Worm (Caenorhabditis elegans): Measurements from ENCODE around the gene copd-1.
A peak's percentile ranks its signal among the peaks of the same experiment; 100 is the strongest.

Gene copd-1

ce11 chrIII:6624872-6625271 is at the start of gene copd-1:
Gene copd-1 (minus strand): TSS chrIII:6624972.
- TF ChIP-seq egl-27 (tag; optimal IDR thresholded peaks at IDR 0.05) (no peak), lin-39 (tag; optimal IDR thresholded peaks at IDR 0.05) (no peak), lsy-12 (tag; optimal IDR thresholded peaks at IDR 0.05) (no peak), eor-1 (tag; optimal IDR thresholded peaks at IDR 0.05) (no peak), ztf-4 (tag; optimal IDR thresholded peaks at IDR 0.05) (no peak), nhr-25 (tag; optimal IDR thresholded peaks at IDR 0.05) (no peak), tbx-2 (tag; optimal IDR thresholded peaks at IDR 0.05) (no peak), nhr-77 (tag; optimal IDR thresholded peaks at IDR 0.05) (no peak), hmg-11 (tag; optimal IDR thresholded peaks at IDR 0.05) (no peak), nhr-237 (tag; optimal IDR thresholded peaks at IDR 0.05) (no peak), fos-1 (tag; optimal IDR thresholded peaks at IDR 0.05) (no peak), zag-1 (tag; optimal IDR thresholded peaks at IDR 0.05) (no peak), elt-3 (tag; optimal IDR thresholded peaks at IDR 0.05) (no peak), nhr-76 (tag; optimal IDR thresholded peaks at IDR 0.05) (no peak), pqm-1 (tag; optimal IDR thresholded peaks at IDR 0.05) (no peak), aly-2 (tag; optimal IDR thresholded peaks at IDR 0.05) (no peak)

- no peak for TF ChIP-seq unc-62 (GFP tag; optimal IDR thresholded peaks at IDR 0.05)
- TF ChIP-seq fkh-10 (GFP tag; optimal IDR thresholded peaks at IDR 0.05) = peak; percentile 38
Measured at ce11 chrIII:6670737-6671242, 46.0 kb upstream of the copd-1 start.

- no peak for TF ChIP-seq hmg-11 (tag; optimal IDR thresholded peaks at IDR 0.05)
- no peak for TF ChIP-seq ceh-9 (tag; optimal IDR thresholded peaks at IDR 0.05)
- no peak for TF ChIP-seq nhr-23 (tag; optimal IDR thresholded peaks at IDR 0.05)
- peak; percentile 16 for TF ChIP-seq fkh-10 (GFP tag; optimal IDR thresholded peaks at IDR 0.05)
- no peak for TF ChIP-seq nhr-25 (tag; optimal IDR thresholded peaks at IDR 0.05)
- peak; percentile 32 for TF ChIP-seq snpc-4 (tag; optimal IDR thresholded peaks at IDR 0.05)
- TF ChIP-seq nfya-1 (tag; optimal IDR thresholded peaks at IDR 0.05; ENCODE audit: insufficient read depth) = peak; percentile 55
- no peak for TF ChIP-seq mml-1 (tag; optimal IDR thresholded peaks at IDR 0.05)
- no peak for TF ChIP-seq aly-2 (tag; optimal IDR thresholded peaks at IDR 0.05)
- no peak for TF ChIP-seq zag-1 (tag; optimal IDR thresholded peaks at IDR 0.05)
- no peak for TF ChIP-seq nhr-11 (tag; optimal IDR thresholded peaks at IDR 0.05)
- no peak for TF ChIP-seq daf-12 (tag; optimal IDR thresholded peaks at IDR 0.05)
- TF ChIP-seq egl-5 (tag; optimal IDR thresholded peaks at IDR 0.05) = peak; percentile 0
- TF ChIP-seq lin-39 (tag; optimal IDR thresholded peaks at IDR 0.05) = peak; percentile 64
Measured at ce11 chrIII:6655830-6656229, 31.1 kb upstream of the copd-1 start.

- TF ChIP-seq jun-1 (tag; optimal IDR thresholded peaks at IDR 0.05) (no peak), mdl-1 (tag; optimal IDR thresholded peaks at IDR 0.05) (no peak), nhr-12 (tag; optimal IDR thresholded peaks at IDR 0.05) (no peak), hmg-11 (tag; optimal IDR thresholded peaks at IDR 0.05) (no peak), tbx-2 (tag; optimal IDR thresholded peaks at IDR 0.05) (no peak), ama-1 (optimal IDR thresholded peaks at IDR 0.05) (no peak), egl-27 (tag; optimal IDR thresholded peaks at IDR 0.05) (no peak)
Measured at ce11 chrIII:6653932-6654331, 29.2 kb upstream of the copd-1 start.

- TF ChIP-seq nfya-1 (tag; optimal IDR thresholded peaks at IDR 0.05; ENCODE audit: insufficient read depth) (no peak), egl-5 (tag; optimal IDR thresholded peaks at IDR 0.05) (no peak), nhr-43 (tag; optimal IDR thresholded peaks at IDR 0.05; ENCODE audit: poor library complexity, severe bottlenecking) (no peak)
Measured at ce11 chrIII:6651983-6652382, 27.2 kb upstream of the copd-1 start, which contains the start of gene pdfr-1. Gene pdfr-1 (minus strand): TSS chrIII:6652083.

ce11 chrIII:6647568-6647967 is 22.8 kb upstream of the copd-1 start:
- no peak for TF ChIP-seq nhr-67 (tag; optimal IDR thresholded peaks at IDR 0.05)
- TF ChIP-seq jun-1 (tag; optimal IDR thresholded peaks at IDR 0.05) = no peak
- TF ChIP-seq ZK546.5 (tag; optimal IDR thresholded peaks at IDR 0.05) = no peak
- no peak for TF ChIP-seq hmg-11 (tag; optimal IDR thresholded peaks at IDR 0.05)
- no peak for TF ChIP-seq skn-1 (tag; optimal IDR thresholded peaks at IDR 0.05)

Measured in whole organism, L3 larva.